ENCODE assay signal across 3 fruit fly cellular contexts in the genomic region with DNA sequence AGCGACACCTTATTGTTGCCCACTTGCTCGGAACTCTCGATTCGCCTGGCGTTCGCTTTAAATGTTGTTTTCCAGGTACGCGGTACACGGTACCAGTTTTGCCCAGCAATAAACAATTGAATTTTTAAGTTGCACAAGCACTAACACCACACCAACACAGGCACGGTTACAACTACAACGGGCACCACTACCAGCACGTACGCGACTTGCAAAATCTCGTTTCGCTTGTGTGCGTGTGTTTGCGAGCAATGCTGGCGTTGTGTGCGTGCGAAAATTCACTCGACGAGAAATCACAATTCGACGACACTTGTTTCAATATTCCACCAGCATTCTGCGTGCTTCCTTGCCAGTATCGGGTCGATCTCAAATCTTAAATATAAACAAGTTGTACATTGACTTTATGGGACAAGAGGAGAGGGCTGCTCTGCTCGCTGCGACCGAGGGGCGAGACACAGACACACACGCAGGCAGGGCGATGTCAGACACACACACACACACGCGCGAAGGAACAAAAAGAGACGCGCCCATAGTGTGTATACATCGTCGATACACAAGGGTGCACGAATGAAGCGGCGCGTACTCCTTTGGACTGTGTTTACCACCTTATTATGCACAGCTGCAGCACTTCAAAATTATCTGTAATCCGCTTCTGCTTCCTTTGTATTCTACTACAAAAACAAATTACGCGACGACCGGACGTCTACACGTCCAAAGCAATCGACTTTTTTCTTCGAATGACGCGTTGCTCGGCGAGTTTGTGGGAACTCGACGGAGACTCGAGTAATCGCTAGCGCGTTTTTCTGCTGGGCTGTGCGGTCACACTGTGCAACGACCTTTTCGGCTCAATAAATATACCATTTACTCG.
TF ChIP-seq lines count a peak whose summit lies in the region.

Gene fwd, minus strand, starts transcription at position 740 of the 865 bp plus-strand sequence.

TF ChIP-seq in whole organism, adult, 20 proteins besides CTCF, POLR2A, EP300 and RAD21 (continued from another document):
- TF ChIP-seq CG14711 (tag; optimal IDR thresholded peaks at IDR 0.05; lab: Kevin White, UChicago) = no peak
- TF ChIP-seq tj (GFP tag; optimal IDR thresholded peaks at IDR 0.05; lab: Kevin White, UChicago) = peak; percentile 18
- no peak for TF ChIP-seq CG7045 (GFP tag; optimal IDR thresholded peaks at IDR 0.05; lab: Kevin White, UChicago)
- TF ChIP-seq toe (GFP tag; optimal IDR thresholded peaks at IDR 0.05; lab: Kevin White, UChicago) = no peak

TF ChIP-seq in whole organism, embryonic, 481 proteins besides CTCF, POLR2A, EP300 and RAD21 (continued from another document and continues in another):
- TF ChIP-seq CG15514 (GFP tag; optimal IDR thresholded peaks at IDR 0.05; lab: Kevin White, UChicago) (peak; percentile 81), Hsf (GFP tag; optimal IDR thresholded peaks at IDR 0.05; lab: Kevin White, UChicago) (no peak), ci (GFP tag; IDR thresholded peaks at IDR 0.05; lab: Robert Waterston, UW) (peak; percentile 72; the same call in 1 of the 3 replicates), Atf-2 (GFP tag; optimal IDR thresholded peaks at IDR 0.05; lab: Kevin White, UChicago) (no peak), Six4 (GFP tag; optimal IDR thresholded peaks at IDR 0.05; lab: Kevin White, UChicago) (no peak), bsh (GFP tag; optimal IDR thresholded peaks at IDR 0.05; lab: Kevin White, UChicago) (peak in 1 of 2 experiments; percentile 28), pita (GFP tag; optimal IDR thresholded peaks at IDR 0.05; lab: Kevin White, UChicago) (no peak), bigmax (GFP tag; optimal IDR thresholded peaks at IDR 0.05; lab: Kevin White, UChicago) (peak; percentile 52), CG7357 (GFP tag; IDR thresholded peaks at IDR 0.05; lab: Robert Waterston, UW) (no peak), slp2 (GFP tag; optimal IDR thresholded peaks at IDR 0.05; lab: Kevin White, UChicago) (no peak), Chrac-16 (GFP tag; optimal IDR thresholded peaks at IDR 0.05; lab: Kevin White, UChicago) (no peak), D19A (tag; optimal IDR thresholded peaks at IDR 0.05; lab: Kevin White, UChicago) (peak; percentile 36), grau (tag; optimal IDR thresholded peaks at IDR 0.05; lab: Kevin White, UChicago) (peak; percentile 46), CG7839 (tag; optimal IDR thresholded peaks at IDR 0.05; lab: Kevin White, UChicago) (peak; percentile 40), rib (GFP tag; IDR thresholded peaks at IDR 0.05; lab: Robert Waterston, UW) (peak; percentile 89), Side (GFP tag; optimal IDR thresholded peaks at IDR 0.05; lab: Kevin White, UChicago) (peak; percentile 8), Adf1 (GFP tag; IDR thresholded peaks at IDR 0.05; lab: Robert Waterston, UW) (peak; percentile 88), Camta (GFP tag; optimal IDR thresholded peaks at IDR 0.05; lab: Kevin White, UChicago) (peak; percentile 18), CHES-1-like (GFP tag; optimal IDR thresholded peaks at IDR 0.05; lab: Kevin White, UChicago) (peak; percentile 70), ftz-f1 (GFP tag; optimal IDR thresholded peaks at IDR 0.05; lab: Kevin White, UChicago) (peak; percentile 56), zfh1 (GFP tag; IDR thresholded peaks at IDR 0.05; lab: Robert Waterston, UW) (0 out of 3 replicates have a peak, but pooled peaks have one; percentile 12), gro (GFP tag; optimal IDR thresholded peaks at IDR 0.05; lab: Kevin White, UChicago) (peak; percentile 38), sisA (GFP tag; IDR thresholded peaks at IDR 0.05; lab: Robert Waterston, UW) (no peak), CG12659 (GFP tag; optimal IDR thresholded peaks at IDR 0.05; lab: Kevin White, UChicago) (peak; percentile 84), chn (GFP tag; optimal IDR thresholded peaks at IDR 0.05; lab: Kevin White, UChicago) (peak; percentile 6), maf-S (GFP tag; optimal IDR thresholded peaks at IDR 0.05; lab: Kevin White, UChicago) (no peak), Oaz (GFP tag; IDR thresholded peaks at IDR 0.05; lab: Robert Waterston, UW) (no peak), gce (GFP tag; IDR thresholded peaks at IDR 0.05; lab: Robert Waterston, UW) (no peak), pfk (GFP tag; optimal IDR thresholded peaks at IDR 0.05; lab: Kevin White, UChicago) (peak; percentile 51), CG31388 (GFP tag; optimal IDR thresholded peaks at IDR 0.05; lab: Kevin White, UChicago) (no peak), mirr (GFP tag; optimal IDR thresholded peaks at IDR 0.05; lab: Kevin White, UChicago) (peak; percentile 13), sqz (GFP tag; optimal IDR thresholded peaks at IDR 0.05; lab: Kevin White, UChicago) (peak; percentile 66), CG1602 (GFP tag; optimal IDR thresholded peaks at IDR 0.05; lab: Kevin White, UChicago) (no peak), dm (GFP tag; optimal IDR thresholded peaks at IDR 0.05; lab: Kevin White, UChicago) (peak; percentile 36), ato (GFP tag; IDR thresholded peaks at IDR 0.05; lab: Robert Waterston, UW; ENCODE audit: partially characterized antibody) (peak; percentile 44; the same call in 1 of the 2 replicates), tio (GFP tag; optimal IDR thresholded peaks at IDR 0.05; lab: Kevin White, UChicago) (no peak), tll (GFP tag; optimal IDR thresholded peaks at IDR 0.05; lab: Kevin White, UChicago) (peak in 1 of 2 experiments; percentile 58), nerfin-1 (tag; optimal IDR thresholded peaks at IDR 0.05; lab: Kevin White, UChicago) (peak; percentile 38), dpn (GFP tag; optimal IDR thresholded peaks at IDR 0.05; lab: Kevin White, UChicago) (peak; percentile 7 to 38), prd (optimal IDR thresholded peaks at IDR 0.05; lab: Kevin White, UChicago) (no peak), prd (GFP tag; IDR thresholded peaks at IDR 0.05; lab: Robert Waterston, UW) (0 out of 3 replicates have a peak, but pooled peaks have one; percentile 21), Hr39 (optimal IDR thresholded peaks at IDR 0.05; lab: Kevin White, UChicago) (no peak), Xrp1 (GFP tag; IDR thresholded peaks at IDR 0.05; lab: Robert Waterston, UW) (peak; percentile 13; the same call in 1 of the 2 replicates), CG34422 (GFP tag; IDR thresholded peaks at IDR 0.05; lab: Robert Waterston, UW) (peak; percentile 72; the same call in 1 of the 3 replicates), D (optimal IDR thresholded peaks at IDR 0.05; lab: Kevin White, UChicago) (peak; percentile 96), D (GFP tag; optimal IDR thresholded peaks at IDR 0.05; lab: Kevin White, UChicago) (peak; percentile 62), CG3163 (GFP tag; optimal IDR thresholded peaks at IDR 0.05; lab: Kevin White, UChicago) (peak; percentile 38), CG14441 (GFP tag; IDR thresholded peaks at IDR 0.05; lab: Robert Waterston, UW) (peak; percentile 20; the same call in 1 of the 2 replicates), lola (GFP tag; optimal IDR thresholded peaks at IDR 0.05; lab: Kevin White, UChicago) (no peak), zen (tag; optimal IDR thresholded peaks at IDR 0.05; lab: Kevin White, UChicago) (peak; percentile 59), CG15269 (tag; optimal IDR thresholded peaks at IDR 0.05; lab: Kevin White, UChicago) (peak; percentile 29), CG2875 (GFP tag; optimal IDR thresholded peaks at IDR 0.05; lab: Kevin White, UChicago) (peak; percentile 22), CG4360 (GFP tag; IDR thresholded peaks at IDR 0.05; lab: Robert Waterston, UW) (peak; percentile 76), Hey (tag; optimal IDR thresholded peaks at IDR 0.05; lab: Kevin White, UChicago) (no peak), fd96Cb (tag; optimal IDR thresholded peaks at IDR 0.05; lab: Kevin White, UChicago) (no peak), abd-A (tag; optimal IDR thresholded peaks at IDR 0.05; lab: Kevin White, UChicago) (no peak), CG6791 (GFP tag; IDR thresholded peaks at IDR 0.05; lab: Robert Waterston, UW; ENCODE audit: partially characterized antibody) (peak; percentile 54; the same call in 1 of the 3 replicates)

TF ChIP-seq in whole organism, prepupa, 60 proteins besides CTCF, POLR2A, EP300 and RAD21 (continued from another document):
- TF ChIP-seq CG6163 (GFP tag; IDR thresholded peaks at IDR 0.05; lab: Robert Waterston, UW) (peak; percentile 30; the same call in 1 of the 3 replicates), Ets21C (GFP tag; optimal IDR thresholded peaks at IDR 0.05; lab: Kevin White, UChicago) (no peak), svp (GFP tag; lab: Kevin White, UChicago) (peak; percentile 83), achi (GFP tag; optimal IDR thresholded peaks at IDR 0.05; lab: Kevin White, UChicago) (no peak), CG7368 (GFP tag; optimal IDR thresholded peaks at IDR 0.05; lab: Kevin White, UChicago) (no peak), fd59A (GFP tag; optimal IDR thresholded peaks at IDR 0.05; lab: Kevin White, UChicago) (no peak), CG6792 (GFP tag; optimal IDR thresholded peaks at IDR 0.05; lab: Kevin White, UChicago) (no peak), CG8632 (GFP tag; optimal IDR thresholded peaks at IDR 0.05; lab: Kevin White, UChicago) (no peak), CG10631 (GFP tag; optimal IDR thresholded peaks at IDR 0.05; lab: Kevin White, UChicago) (no peak), CG16779 (tag; optimal IDR thresholded peaks at IDR 0.05; lab: Kevin White, UChicago) (no peak), CG8319 (GFP tag; optimal IDR thresholded peaks at IDR 0.05; lab: Kevin White, UChicago) (no peak), CG10669 (GFP tag; optimal IDR thresholded peaks at IDR 0.05; lab: Kevin White, UChicago) (no peak), spab (GFP tag; optimal IDR thresholded peaks at IDR 0.05; lab: Kevin White, UChicago) (no peak), CG6276 (GFP tag; optimal IDR thresholded peaks at IDR 0.05; lab: Kevin White, UChicago) (no peak), CG11902 (GFP tag; optimal IDR thresholded peaks at IDR 0.05; lab: Kevin White, UChicago) (no peak), Ets96B (tag; optimal IDR thresholded peaks at IDR 0.05; lab: Kevin White, UChicago) (no peak), ss (GFP tag; optimal IDR thresholded peaks at IDR 0.05; lab: Kevin White, UChicago) (peak; percentile 66 to 73), CG31627 (GFP tag; optimal IDR thresholded peaks at IDR 0.05; lab: Kevin White, UChicago) (no peak), dsx (GFP tag; optimal IDR thresholded peaks at IDR 0.05; lab: Kevin White, UChicago; ENCODE audit: poor library complexity, severe bottlenecking) (peak; percentile 14), salr (GFP tag; optimal IDR thresholded peaks at IDR 0.05; lab: Kevin White, UChicago) (no peak), CG4318 (GFP tag; optimal IDR thresholded peaks at IDR 0.05; lab: Kevin White, UChicago) (no peak), CG11294 (GFP tag; IDR thresholded peaks at IDR 0.05; lab: Robert Waterston, UW) (no peak), eg (GFP tag; IDR thresholded peaks at IDR 0.05; lab: Robert Waterston, UW) (no peak), Sox102F (GFP tag; optimal IDR thresholded peaks at IDR 0.05; lab: Kevin White, UChicago) (no peak), CG32006 (GFP tag; optimal IDR thresholded peaks at IDR 0.05; lab: Kevin White, UChicago) (no peak), Sox15 (GFP tag; optimal IDR thresholded peaks at IDR 0.05; lab: Kevin White, UChicago) (no peak), CG3919 (GFP tag; optimal IDR thresholded peaks at IDR 0.05; lab: Kevin White, UChicago) (no peak), Met (GFP tag; optimal IDR thresholded peaks at IDR 0.05; lab: Kevin White, UChicago) (no peak), CG11762 (GFP tag; optimal IDR thresholded peaks at IDR 0.05; lab: Kevin White, UChicago; ENCODE audit: insufficient read depth) (no peak), Blimp-1 (GFP tag; optimal IDR thresholded peaks at IDR 0.05; lab: Kevin White, UChicago) (no peak), cyc (GFP tag; optimal IDR thresholded peaks at IDR 0.05; lab: Kevin White, UChicago) (no peak), Smox (GFP tag; optimal IDR thresholded peaks at IDR 0.05; lab: Kevin White, UChicago) (no peak), Eip75B (GFP tag; optimal IDR thresholded peaks at IDR 0.05; lab: Kevin White, UChicago) (no peak), CG34406 (GFP tag; optimal IDR thresholded peaks at IDR 0.05; lab: Kevin White, UChicago) (no peak), Hr4 (GFP tag; optimal IDR thresholded peaks at IDR 0.05; lab: Kevin White, UChicago) (no peak), fd85E (GFP tag; optimal IDR thresholded peaks at IDR 0.05; lab: Kevin White, UChicago) (no peak), Eip78C (GFP tag; lab: Kevin White, UChicago) (peak; percentile 46), CG9139 (GFP tag; optimal IDR thresholded peaks at IDR 0.05; lab: Kevin White, UChicago) (peak; percentile 36), Lpt (GFP tag; optimal IDR thresholded peaks at IDR 0.05; lab: Kevin White, UChicago) (peak; percentile 19), fkh (GFP tag; optimal IDR thresholded peaks at IDR 0.05; lab: Kevin White, UChicago) (peak; percentile 80), CG6808 (GFP tag; optimal IDR thresholded peaks at IDR 0.05; lab: Kevin White, UChicago) (peak; percentile 44), vri (GFP tag; optimal IDR thresholded peaks at IDR 0.05; lab: Kevin White, UChicago) (no peak), topi (GFP tag; optimal IDR thresholded peaks at IDR 0.05; lab: Kevin White, UChicago) (no peak), lz (GFP tag; optimal IDR thresholded peaks at IDR 0.05; lab: Kevin White, UChicago) (no peak)
TF ChIP-seq in whole organism, prepupa: peak in this region for 13.
